Fruit fly (Drosophila melanogaster) whole organism, embryonic: ENCODE measurements around the gene Nse4.

Source experiments
- CG14667 ChIP-seq: fragments of 200-800 bp; sonication (Bioruptor generic); IDR thresholded peaks from 2 replicates; pipeline ENCODE4 v1.3.6; 2022; ENCODE audit warnings: missing biosample characterization, missing genetic modification characterization
- CG16779 ChIP-seq: fragments of 200-800 bp; sonication (Bioruptor generic); IDR thresholded peaks from 2 replicates; pipeline ENCODE4 v1.3.6; 2022; ENCODE audit warnings: missing biosample characterization, missing genetic modification characterization
- CG2129 ChIP-seq: fragments of 200-800 bp; sonication (Bioruptor generic); IDR thresholded peaks from 2 replicates; pipeline ENCODE4 v1.3.6; 2022; ENCODE audit warnings: missing biosample characterization, missing genetic modification characterization; ENCODE audit not compliant: partially characterized antibody
- D19A ChIP-seq: fragments of 200-800 bp; optimal IDR thresholded peaks from 3 replicates; lab custom pipeline; 2019; ENCODE audit warnings: missing biosample characterization, mild to moderate bottlenecking, missing genetic modification characterization, moderate library complexity
- MTF-1 ChIP-seq: fragments of 200-800 bp; sonication (Bioruptor generic); optimal IDR thresholded peaks from 2 replicates; lab custom pipeline; 2018; ENCODE audit warnings: missing biosample characterization, mild to moderate bottlenecking, missing genetic modification characterization, borderline replicate concordance
- Xrp1 ChIP-seq: fragments of 200-800 bp; sonication (Bioruptor generic); IDR thresholded peaks from 2 replicates; pipeline ENCODE4 v1.3.6; 2022; ENCODE audit warnings: missing biosample characterization, missing genetic modification characterization
- btn ChIP-seq: fragments of 200-800 bp; sonication (Bioruptor generic); optimal IDR thresholded peaks from 2 replicates; lab custom pipeline; 2016; ENCODE audit warnings: missing biosample characterization, missing genetic modification characterization
- chinmo ChIP-seq: fragments of 200-800 bp; sonication (Bioruptor generic); IDR thresholded peaks from 4 replicates; pipeline ENCODE4 v1.3.6; 2022; ENCODE audit warnings: missing biosample characterization, missing genetic modification characterization; ENCODE audit not compliant: partially characterized antibody
- jigr1 ChIP-seq: fragments of 200-800 bp; sonication (Bioruptor generic); IDR thresholded peaks from 3 replicates; pipeline ENCODE4 v1.3.6; 2022; ENCODE audit warnings: missing biosample characterization, missing genetic modification characterization

DNA sequence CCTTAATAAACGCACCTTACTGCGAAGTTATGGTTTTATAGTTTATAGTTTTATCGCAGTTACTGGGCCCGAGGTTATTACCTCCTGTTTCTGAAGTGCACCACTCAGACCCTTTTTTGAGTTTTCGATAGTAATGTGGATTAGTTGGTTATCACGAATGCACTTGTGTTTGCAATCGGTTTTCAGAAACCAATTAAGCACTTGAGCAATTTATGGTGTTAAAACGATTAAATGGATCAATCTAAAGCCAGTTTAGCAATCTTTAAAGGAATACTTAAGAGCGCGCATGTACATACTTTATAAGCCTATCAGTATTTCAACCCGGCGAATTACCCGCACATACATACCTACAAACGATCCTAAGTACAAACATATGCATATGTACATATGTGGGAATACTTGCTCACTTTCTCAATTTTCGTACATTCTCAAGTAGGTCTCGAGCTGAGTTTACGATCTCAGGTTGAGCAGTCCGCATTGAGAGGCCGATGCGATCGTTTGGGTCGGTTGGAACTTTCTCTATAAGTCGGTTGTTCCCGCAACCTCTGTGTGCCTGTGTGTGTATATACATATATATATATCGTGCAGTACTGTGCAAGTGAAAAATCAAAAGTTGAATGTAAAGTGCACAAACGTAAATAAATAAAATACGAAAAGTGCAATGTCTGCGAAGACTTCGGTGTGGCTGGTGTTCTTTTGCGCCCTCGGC is 18.1 kb downstream of the Nse4 start, which contains the start of the genes LManI and LManII:
- TF ChIP-seq MTF-1, result no peak
- no peak for TF ChIP-seq CG16779 (GFP tag; lab: Robert Waterston, UW)
- TF ChIP-seq jigr1, result no peak
- TF ChIP-seq chinmo (GFP tag; lab: Robert Waterston, UW), result no peak
- no peak for TF ChIP-seq D19A (tag; lab: Kevin White, UChicago)
- TF ChIP-seq CG14667 (GFP tag; lab: Robert Waterston, UW), result no peak
- TF ChIP-seq CG2129 (GFP tag; lab: Robert Waterston, UW), result no peak
- no peak for TF ChIP-seq Xrp1 (GFP tag; lab: Robert Waterston, UW)
- TF ChIP-seq btn (GFP tag; lab: Kevin White, UChicago), result no peak
